Fruit fly (Drosophila melanogaster) whole organism, larva: ENCODE results near the gene CG9338.

Source experiments
- noc ChIP-seq: fragments of 200-800 bp; sonication (Bioruptor generic); optimal IDR thresholded peaks from 3 replicates; lab custom pipeline; 2019; ENCODE audit warnings: missing biosample characterization, mild to moderate bottlenecking, missing genetic modification characterization, moderate library complexity

The CG9338 gene

DNA sequence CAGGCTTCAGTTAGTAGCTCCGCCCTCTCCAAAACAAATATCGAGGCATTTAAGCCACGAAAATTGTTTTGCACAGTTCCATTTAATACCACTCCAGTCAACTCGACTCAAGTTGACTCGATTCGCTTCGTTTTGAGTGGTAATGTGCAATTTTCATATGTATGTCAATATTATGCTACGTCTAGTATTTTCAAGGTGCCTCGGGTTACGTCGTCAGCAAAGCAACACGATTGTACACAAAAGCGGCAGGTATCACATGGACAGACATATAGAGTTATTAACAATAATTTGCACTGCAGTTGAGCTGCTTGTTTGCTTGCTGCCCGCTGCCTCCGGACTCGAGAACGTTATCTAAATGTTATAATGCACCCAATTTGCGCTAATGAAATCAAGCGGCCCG is 40.0 kb downstream of the CG9338 start:
- TF ChIP-seq noc (tag; lab: Kevin White, UChicago) = no peak

DNA sequence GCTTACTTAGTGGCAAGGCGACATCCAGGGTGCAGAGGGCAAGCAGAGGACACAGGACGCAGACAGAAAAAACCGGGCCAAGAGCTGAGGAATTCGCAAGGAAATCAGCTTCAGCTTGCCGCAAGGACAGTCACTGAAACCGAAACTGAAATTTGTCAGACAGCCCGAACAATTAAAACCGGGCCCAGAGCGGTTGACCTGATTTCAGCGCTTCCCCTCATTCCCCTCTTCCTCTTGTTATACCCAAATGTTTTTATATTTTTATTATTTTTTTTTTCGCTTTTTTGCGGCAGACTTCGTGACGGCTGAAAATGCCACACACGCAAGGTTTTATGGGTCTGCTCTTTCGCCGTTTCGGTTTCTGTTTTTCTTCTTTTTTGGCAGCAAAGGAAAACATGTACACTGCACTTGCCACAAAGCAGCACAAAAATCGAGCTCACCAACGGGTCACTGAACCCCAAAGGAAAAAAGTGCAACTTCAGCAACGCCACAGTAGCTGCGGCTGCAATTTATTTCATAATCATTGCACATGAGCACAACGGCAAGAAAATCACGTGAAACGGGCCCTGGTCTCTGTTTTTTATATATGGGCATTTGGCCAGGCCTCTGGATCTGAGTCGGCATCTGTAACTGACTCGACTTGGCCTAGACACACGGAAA is 43.1 kb downstream of the CG9338 start:
- TF ChIP-seq noc (tag; lab: Kevin White, UChicago) = no peak

DNA sequence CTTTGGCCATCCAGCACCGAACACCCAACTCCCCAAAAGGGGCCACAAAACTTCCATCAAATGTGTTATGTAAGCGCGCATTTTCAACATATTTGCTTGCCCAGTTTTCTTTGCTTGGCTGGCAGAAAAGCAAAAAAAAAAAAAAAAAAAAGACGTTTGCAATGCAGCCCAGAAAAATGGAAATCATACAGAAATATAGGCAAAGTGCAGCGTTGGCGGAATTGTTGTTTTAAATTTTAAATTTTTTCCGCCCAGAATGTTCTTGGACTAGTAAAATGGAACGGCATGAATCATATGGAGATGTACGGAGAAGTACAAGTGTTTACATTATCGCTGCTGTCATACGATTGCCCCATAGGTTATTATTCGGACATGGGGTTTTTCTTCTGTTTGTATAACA is 44.3 kb downstream of the CG9338 start:
- no peak for TF ChIP-seq noc (tag; lab: Kevin White, UChicago)

DNA sequence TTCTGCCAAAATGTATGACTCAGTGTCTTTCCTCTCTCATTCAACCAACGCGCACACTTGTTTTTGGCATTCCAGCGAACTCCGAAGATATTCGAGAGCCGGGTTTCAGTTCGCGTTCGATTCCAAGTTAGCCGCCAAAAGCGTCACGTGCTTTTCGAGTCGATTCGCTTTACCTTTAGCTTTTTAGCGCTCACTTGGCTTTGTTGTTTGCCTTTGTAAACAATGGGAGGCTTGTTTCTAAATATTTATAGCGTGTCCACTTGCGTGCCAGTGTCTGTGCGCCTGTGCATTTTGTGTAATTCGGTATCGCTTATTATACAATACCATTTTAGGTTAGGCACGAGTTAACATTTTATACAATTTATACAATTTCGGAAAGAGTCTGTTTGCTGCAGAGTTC is 46.4 kb downstream of the CG9338 start:
- peak; percentile 8 for TF ChIP-seq noc (tag; lab: Kevin White, UChicago)

DNA sequence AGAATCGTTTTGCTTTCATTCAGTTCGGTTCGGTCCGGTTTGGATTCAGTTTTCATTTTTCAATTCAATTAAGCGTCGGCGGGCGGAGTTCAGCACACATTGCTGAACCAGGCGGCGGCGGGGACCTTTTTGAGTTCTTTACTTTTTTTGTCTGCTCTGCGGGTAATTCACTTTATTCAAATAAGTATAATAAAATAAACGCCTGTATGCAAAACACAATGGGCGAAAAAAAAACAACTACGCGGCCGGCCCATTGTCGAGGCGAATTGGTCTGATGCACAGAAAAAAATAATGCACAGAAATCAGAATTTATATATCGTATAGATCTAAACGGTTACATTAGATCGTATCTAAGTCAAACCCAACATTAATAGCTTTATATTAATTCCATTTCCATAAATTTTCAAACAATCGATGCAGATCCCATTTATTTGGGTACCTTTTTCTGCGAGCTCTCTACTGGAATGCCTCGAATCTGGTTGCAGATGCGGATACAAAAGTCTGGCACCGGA is 47.8 kb downstream of the CG9338 start:
- TF ChIP-seq noc (tag; lab: Kevin White, UChicago) = no peak

DNA sequence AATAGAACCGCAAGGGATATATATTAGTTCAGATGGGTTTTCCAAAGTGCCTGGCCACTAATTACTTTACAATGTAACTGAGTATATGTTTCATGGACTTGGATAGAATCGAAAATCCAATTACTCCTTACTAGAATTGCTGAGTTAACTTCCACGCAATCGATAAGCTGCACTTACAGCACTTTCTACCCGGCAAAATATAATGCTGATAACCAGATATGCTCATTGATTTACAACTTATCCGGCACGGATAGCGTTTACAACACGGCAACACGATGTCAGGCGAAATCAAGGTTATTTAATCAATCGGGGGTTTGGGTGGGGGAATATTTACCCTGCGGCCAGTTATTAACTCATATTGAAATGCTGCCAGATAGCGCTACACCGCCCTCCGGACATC is 48.5 kb downstream of the CG9338 start:
- no peak for TF ChIP-seq noc (tag; lab: Kevin White, UChicago)

DNA sequence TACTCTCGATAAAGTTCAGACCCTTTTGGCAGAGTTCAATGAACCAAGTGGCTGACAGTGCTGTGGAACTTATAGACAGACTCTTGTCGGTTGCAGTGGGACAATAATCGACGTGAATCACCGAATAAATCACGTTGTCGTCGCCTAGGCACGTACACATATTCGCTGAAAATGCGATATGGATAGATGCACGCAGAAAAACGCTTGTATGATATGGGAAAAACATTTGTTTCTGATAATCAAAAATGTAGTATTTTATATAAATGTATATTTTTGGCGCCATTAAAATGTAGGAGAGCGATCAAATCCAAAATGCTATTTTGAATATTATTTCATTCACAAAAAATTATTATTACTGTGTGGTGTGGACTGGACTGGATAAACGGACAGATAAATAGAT is 50.2 kb downstream of the CG9338 start:
- no peak for TF ChIP-seq noc (tag; lab: Kevin White, UChicago)

DNA sequence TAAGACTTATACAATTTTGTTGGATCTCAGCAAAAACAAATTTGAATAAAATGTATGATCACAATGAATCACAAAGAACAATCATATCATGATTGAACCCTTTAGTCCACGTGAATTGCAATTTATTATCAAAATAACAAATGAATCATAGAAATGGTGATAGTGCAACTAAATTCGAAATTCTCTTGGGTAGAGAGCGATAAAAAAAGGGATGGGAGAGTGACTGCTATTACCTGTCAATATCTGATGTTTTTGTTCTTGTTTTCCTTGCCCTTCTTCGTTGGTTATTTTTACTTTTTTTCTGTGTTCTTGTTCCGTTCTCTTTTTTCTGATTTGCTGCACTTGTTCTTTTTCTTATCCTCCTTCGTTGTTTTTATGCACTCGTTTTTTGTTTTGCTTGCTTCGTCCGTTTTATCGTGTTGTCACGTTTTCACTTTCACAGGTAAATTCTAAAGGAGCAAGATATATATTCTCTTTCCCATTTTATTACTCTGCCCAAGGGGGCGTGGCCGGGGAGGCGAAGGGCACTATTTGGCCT is 51.7 kb downstream of the CG9338 start:
- no peak for TF ChIP-seq noc (tag; lab: Kevin White, UChicago)
